Worm (Caenorhabditis elegans): ENCODE results near the gene iscu-1.

iscu-1 gene

ce11 chrIV:13783237-13784012 lies at the start of gene iscu-1:
iscu-1 (plus strand) TSS chrIV:13783962.
- TF ChIP-seq unc-62 (GFP tag; optimal IDR thresholded peaks at IDR 0.05): no peak

- no peak for TF ChIP-seq unc-62 (GFP tag; optimal IDR thresholded peaks at IDR 0.05)
Observed at ce11 chrIV:13742244-13742643, 41.5 kb upstream of the iscu-1 start, which contains the start of gene C47A4.3. C47A4.3 (minus strand) TSS chrIV:13742344.

- no peak for TF ChIP-seq unc-62 (GFP tag; optimal IDR thresholded peaks at IDR 0.05)
Observed at ce11 chrIV:13745409-13745808, 38.4 kb upstream of the iscu-1 start, which contains the start of gene C47A4.5. C47A4.5 (plus strand) TSS chrIV:13745709.

ce11 chrIV:13748798-13749197 lies 35.0 kb upstream of the iscu-1 start:
- TF ChIP-seq unc-62 (GFP tag; optimal IDR thresholded peaks at IDR 0.05): no peak

ce11 chrIV:13750033-13750432 lies 33.7 kb upstream of the iscu-1 start, which contains the start of gene sorb-1:
sorb-1 (plus strand) TSS chrIV:13750333.
- TF ChIP-seq unc-62 (GFP tag; optimal IDR thresholded peaks at IDR 0.05): no peak

ce11 chrIV:13755619-13756018 lies 28.1 kb upstream of the iscu-1 start:
- TF ChIP-seq unc-62 (GFP tag; optimal IDR thresholded peaks at IDR 0.05): no peak

ce11 chrIV:13763449-13763848 lies 20.3 kb upstream of the iscu-1 start:
- TF ChIP-seq unc-62 (GFP tag; optimal IDR thresholded peaks at IDR 0.05): no peak

- no peak for TF ChIP-seq unc-62 (GFP tag; optimal IDR thresholded peaks at IDR 0.05)
Observed at ce11 chrIV:13764708-13765107, 19.1 kb upstream of the iscu-1 start.

- TF ChIP-seq unc-62 (GFP tag; optimal IDR thresholded peaks at IDR 0.05): no peak
Observed at ce11 chrIV:13774578-13774977, 9.2 kb upstream of the iscu-1 start, which contains the start of gene Y45F10D.2. Y45F10D.2 (minus strand) TSS chrIV:13774678.

- TF ChIP-seq unc-62 (GFP tag; optimal IDR thresholded peaks at IDR 0.05): no peak
Observed at ce11 chrIV:13776115-13776514, 7.6 kb upstream of the iscu-1 start, which contains the start of gene Y45F10D.16. Y45F10D.16 (plus strand) TSS chrIV:13776415.

ce11 chrIV:13776745-13777144 lies 7.0 kb upstream of the iscu-1 start:
- no peak for TF ChIP-seq unc-62 (GFP tag; optimal IDR thresholded peaks at IDR 0.05)

- no peak for TF ChIP-seq unc-62 (GFP tag; optimal IDR thresholded peaks at IDR 0.05)
Observed at ce11 chrIV:13777480-13777879, 6.3 kb upstream of the iscu-1 start, which contains the start of gene rpl-18. rpl-18 (plus strand) TSS chrIV:13777865.

- no peak for TF ChIP-seq unc-62 (GFP tag; optimal IDR thresholded peaks at IDR 0.05)
Observed at ce11 chrIV:13778710-13779109, 5.1 kb upstream of the iscu-1 start, which contains the start of gene gly-10. gly-10 (plus strand) TSS chrIV:13779096.

- TF ChIP-seq unc-62 (GFP tag; optimal IDR thresholded peaks at IDR 0.05): no peak
Observed at ce11 chrIV:13782319-13782718, 1.4 kb upstream of the iscu-1 start.

- TF ChIP-seq unc-62 (GFP tag; optimal IDR thresholded peaks at IDR 0.05): no peak
Observed at ce11 chrIV:13784774-13785173, 1.0 kb downstream of the iscu-1 start.

ce11 chrIV:13785545-13785944 lies 1.8 kb downstream of the iscu-1 start, which contains the start of gene lact-9:
lact-9 (minus strand) TSS chrIV:13785645.
- no peak for TF ChIP-seq unc-62 (GFP tag; optimal IDR thresholded peaks at IDR 0.05)

ce11 chrIV:13786690-13787089 lies 2.9 kb downstream of the iscu-1 start, which contains the start of gene icap-1:
icap-1 (minus strand) TSS chrIV:13786961.
- TF ChIP-seq unc-62 (GFP tag; optimal IDR thresholded peaks at IDR 0.05): no peak
